Worm (Caenorhabditis elegans): ENCODE results near the gene Y40H7A.4.

The Y40H7A.4 gene

ce11 chrIV:15175487-15176128 lies at the start of gene Y40H7A.4:
Gene Y40H7A.4 (minus strand): TSS chrIV:15175537.
- no peak for TF ChIP-seq nhr-12 (tag; optimal IDR thresholded peaks at IDR 0.05)
- TF ChIP-seq elt-1 (tag; optimal IDR thresholded peaks at IDR 0.05; ENCODE audit: borderline replicate concordance, insufficient read depth), result no peak
- no peak for TF ChIP-seq zip-8 (tag; optimal IDR thresholded peaks at IDR 0.05)
- TF ChIP-seq nhr-2 (tag; optimal IDR thresholded peaks at IDR 0.05), result no peak
- no peak for TF ChIP-seq flh-1 (GFP tag; optimal IDR thresholded peaks at IDR 0.05)
- TF ChIP-seq lin-32 (GFP tag; optimal IDR thresholded peaks at IDR 0.05), result no peak
- no peak for TF ChIP-seq nhr-237 (tag; optimal IDR thresholded peaks at IDR 0.05)
- TF ChIP-seq mep-1 (tag; optimal IDR thresholded peaks at IDR 0.05), result no peak
- no peak for TF ChIP-seq sem-2 (GFP tag; optimal IDR thresholded peaks at IDR 0.05)

ce11 chrIV:15220253-15220652 lies 44.9 kb upstream of the Y40H7A.4 start, which contains the start of gene Y40H7A.11:
Gene Y40H7A.11 (minus strand): TSS chrIV:15220353.
- TF ChIP-seq ceh-39 (tag; optimal IDR thresholded peaks at IDR 0.05) (no peak), lin-32 (GFP tag; optimal IDR thresholded peaks at IDR 0.05) (no peak), sem-2 (GFP tag; optimal IDR thresholded peaks at IDR 0.05) (no peak), mep-1 (tag; optimal IDR thresholded peaks at IDR 0.05) (no peak)

- TF ChIP-seq lin-13 (tag; optimal IDR thresholded peaks at IDR 0.05) (no peak), mep-1 (tag; optimal IDR thresholded peaks at IDR 0.05) (no peak), nhr-12 (tag; optimal IDR thresholded peaks at IDR 0.05) (no peak), bed-3 (GFP tag; optimal IDR thresholded peaks at IDR 0.05) (no peak), ceh-39 (tag; optimal IDR thresholded peaks at IDR 0.05) (no peak), sptf-1 (tag; optimal IDR thresholded peaks at IDR 0.05) (no peak), nhr-237 (tag; optimal IDR thresholded peaks at IDR 0.05) (no peak), hlh-1 (tag; optimal IDR thresholded peaks at IDR 0.05) (no peak), flh-1 (GFP tag; optimal IDR thresholded peaks at IDR 0.05) (no peak), ces-1 (GFP tag; optimal IDR thresholded peaks at IDR 0.05) (no peak), nhr-28 (tag; optimal IDR thresholded peaks at IDR 0.05) (no peak), drap-1 (GFP tag; optimal IDR thresholded peaks at IDR 0.05) (no peak), elt-3 (tag; optimal IDR thresholded peaks at IDR 0.05) (no peak), mls-2 (tag; optimal IDR thresholded peaks at IDR 0.05) (no peak), elt-1 (tag; optimal IDR thresholded peaks at IDR 0.05; ENCODE audit: borderline replicate concordance, insufficient read depth) (no peak), lin-32 (GFP tag; optimal IDR thresholded peaks at IDR 0.05) (no peak), unc-120 (tag; optimal IDR thresholded peaks at IDR 0.05; ENCODE audit: poor library complexity, severe bottlenecking) (no peak), snpc-4 (tag; optimal IDR thresholded peaks at IDR 0.05) (no peak), blmp-1 (tag; optimal IDR thresholded peaks at IDR 0.05) (no peak)
Measured at ce11 chrIV:15215470-15215869, 40.1 kb upstream of the Y40H7A.4 start, which contains the start of gene Y40H7A.10. Gene Y40H7A.10 (minus strand): TSS chrIV:15215597.

- TF ChIP-seq blmp-1 (tag; optimal IDR thresholded peaks at IDR 0.05) (no peak), drap-1 (GFP tag; optimal IDR thresholded peaks at IDR 0.05) (no peak)
Measured at ce11 chrIV:15214694-15215093, 39.4 kb upstream of the Y40H7A.4 start.

- TF ChIP-seq hlh-1 (tag; optimal IDR thresholded peaks at IDR 0.05) (no peak), flh-1 (GFP tag; optimal IDR thresholded peaks at IDR 0.05) (no peak), snpc-4 (tag; optimal IDR thresholded peaks at IDR 0.05) (no peak), lin-32 (GFP tag; optimal IDR thresholded peaks at IDR 0.05) (no peak), mab-5 (tag; optimal IDR thresholded peaks at IDR 0.05) (no peak), sptf-1 (tag; optimal IDR thresholded peaks at IDR 0.05) (no peak), bed-3 (GFP tag; optimal IDR thresholded peaks at IDR 0.05) (no peak), nhr-76 (tag; optimal IDR thresholded peaks at IDR 0.05) (no peak), mls-2 (tag; optimal IDR thresholded peaks at IDR 0.05) (no peak), tbx-8 (GFP tag; optimal IDR thresholded peaks at IDR 0.05) (no peak)
Measured at ce11 chrIV:15210482-15210881, 35.1 kb upstream of the Y40H7A.4 start.

- TF ChIP-seq mep-1 (tag; optimal IDR thresholded peaks at IDR 0.05) (no peak), ceh-43 (GFP tag; optimal IDR thresholded peaks at IDR 0.05) (no peak), lin-13 (tag; optimal IDR thresholded peaks at IDR 0.05) (no peak), nhr-28 (tag; optimal IDR thresholded peaks at IDR 0.05) (no peak), drap-1 (GFP tag; optimal IDR thresholded peaks at IDR 0.05) (no peak), nhr-237 (tag; optimal IDR thresholded peaks at IDR 0.05) (no peak), unc-120 (tag; optimal IDR thresholded peaks at IDR 0.05; ENCODE audit: poor library complexity, severe bottlenecking) (no peak), cnd-1 (tag; optimal IDR thresholded peaks at IDR 0.05) (no peak), zip-8 (tag; optimal IDR thresholded peaks at IDR 0.05) (no peak), nhr-2 (tag; optimal IDR thresholded peaks at IDR 0.05) (no peak), ham-2 (GFP tag; optimal IDR thresholded peaks at IDR 0.05) (no peak), ceh-39 (tag; optimal IDR thresholded peaks at IDR 0.05) (no peak), mab-5 (tag; optimal IDR thresholded peaks at IDR 0.05) (no peak), bed-3 (GFP tag; optimal IDR thresholded peaks at IDR 0.05) (no peak), hlh-1 (tag; optimal IDR thresholded peaks at IDR 0.05) (no peak), ces-1 (GFP tag; optimal IDR thresholded peaks at IDR 0.05) (no peak), elt-3 (tag; optimal IDR thresholded peaks at IDR 0.05) (no peak), pha-4 (tag; optimal IDR thresholded peaks at IDR 0.05) (no peak), sem-2 (GFP tag; optimal IDR thresholded peaks at IDR 0.05) (no peak), ztf-11 (tag; optimal IDR thresholded peaks at IDR 0.05) (no peak)
Measured at ce11 chrIV:15206649-15207048, 31.3 kb upstream of the Y40H7A.4 start.

Measured in whole organism, mixed stage, embryonic.